Worm (Caenorhabditis elegans) whole organism, L3 larva: ENCODE measurements around the gene F33C8.4.
A peak's percentile ranks its signal among the peaks of the same experiment; 100 is the strongest.

Experiments used
- R02D3.7 ChIP-seq: fragments of 150-350 bp; optimal IDR thresholded peaks from 2 replicates; lab custom pipeline; 2014; ENCODE audit warnings: missing biosample characterization, missing genetic modification characterization
- ZK546.5 ChIP-seq: sonication (generic microtip); optimal IDR thresholded peaks from 2 replicates; lab custom pipeline; 2017; ENCODE audit warnings: missing biosample characterization, missing genetic modification characterization
- ceh-16 ChIP-seq: sonication (generic microtip); optimal IDR thresholded peaks from 2 replicates; lab custom pipeline; 2017; ENCODE audit warnings: missing biosample characterization, missing genetic modification characterization
- ceh-28 ChIP-seq: fragments of 150-350 bp; optimal IDR thresholded peaks from 2 replicates; lab custom pipeline; 2014; ENCODE audit warnings: missing biosample characterization, missing genetic modification reagents, missing genetic modification characterization
- ceh-82 ChIP-seq: fragments of 150-350 bp; optimal IDR thresholded peaks from 2 replicates; lab custom pipeline; 2014; ENCODE audit warnings: missing biosample characterization, missing genetic modification characterization
- ceh-9 ChIP-seq: sonication (generic microtip); optimal IDR thresholded peaks from 2 replicates; lab custom pipeline; 2018; ENCODE audit warnings: missing biosample characterization, missing genetic modification characterization
- daf-12 ChIP-seq: fragments of 150-350 bp; optimal IDR thresholded peaks from 2 replicates; lab custom pipeline; 2014; ENCODE audit warnings: missing biosample characterization, missing genetic modification reagents, missing genetic modification characterization
- egl-27 ChIP-seq: sonication (generic microtip); optimal IDR thresholded peaks from 4 replicates; lab custom pipeline; 2017; ENCODE audit warnings: missing biosample characterization, missing genetic modification reagents, missing genetic modification characterization
- egl-5 ChIP-seq: fragments of 150-350 bp; optimal IDR thresholded peaks from 2 replicates; lab custom pipeline; 2017; ENCODE audit warnings: missing biosample characterization, missing genetic modification reagents, missing genetic modification characterization, inconsistent platforms
- elt-1 ChIP-seq: fragments of 150-350 bp; optimal IDR thresholded peaks from 2 replicates; lab custom pipeline; 2014; ENCODE audit warnings: missing biosample characterization, missing genetic modification characterization
- elt-2 ChIP-seq: sonication (generic microtip); optimal IDR thresholded peaks from 2 replicates; lab custom pipeline; 2016; ENCODE audit warnings: missing genetic modification reagents, mild to moderate bottlenecking, missing genetic modification characterization, missing compliant biosample characterization
- elt-3 ChIP-seq, 3 experiments: fragments of 150-350 bp in 1 of 3; sonication (generic microtip) in 2 of 3; optimal IDR thresholded peaks; 2 replicates in 2 of 3; 4 replicates in 1 of 3; lab custom pipeline; 2014 to 2017; ENCODE audit warnings: missing biosample characterization in 3 of 3, missing genetic modification characterization in 3 of 3
- eor-1 ChIP-seq, 2 experiments: fragments of 150-350 bp; optimal IDR thresholded peaks; 2 replicates each; lab custom pipeline; 2014 to 2018; ENCODE audit warnings: missing biosample characterization in 2 of 2, missing genetic modification characterization in 2 of 2
- fkh-10 ChIP-seq: sonication (generic microtip); optimal IDR thresholded peaks from 2 replicates; lab custom pipeline; 2017; ENCODE audit warnings: missing biosample characterization, missing genetic modification reagents, missing genetic modification characterization
- fkh-2 ChIP-seq: fragments of 150-350 bp; optimal IDR thresholded peaks from 2 replicates; lab custom pipeline; 2014; ENCODE audit warnings: missing biosample characterization, missing genetic modification reagents, missing genetic modification characterization
- fos-1 ChIP-seq: fragments of 150-350 bp; optimal IDR thresholded peaks from 2 replicates; lab custom pipeline; 2014; ENCODE audit warnings: missing biosample characterization, missing genetic modification characterization
- hmg-11 ChIP-seq: sonication (generic microtip); optimal IDR thresholded peaks from 2 replicates; lab custom pipeline; 2016; ENCODE audit warnings: missing genetic modification characterization, missing compliant biosample characterization
- jun-1 ChIP-seq: fragments of 150-350 bp; optimal IDR thresholded peaks from 2 replicates; lab custom pipeline; 2014; ENCODE audit warnings: missing biosample characterization, missing genetic modification reagents, missing genetic modification characterization
- lin-15B ChIP-seq: fragments of 150-350 bp; optimal IDR thresholded peaks from 2 replicates; lab custom pipeline; 2014; ENCODE audit warnings: missing biosample characterization, missing genetic modification characterization
- lin-39 ChIP-seq: fragments of 150-350 bp; optimal IDR thresholded peaks from 2 replicates; lab custom pipeline; 2018; ENCODE audit warnings: missing biosample characterization, missing genetic modification reagents, missing genetic modification characterization
- lsy-12 ChIP-seq: sonication (generic microtip); optimal IDR thresholded peaks from 2 replicates; lab custom pipeline; 2016; ENCODE audit warnings: mild to moderate bottlenecking, missing genetic modification characterization, missing compliant biosample characterization
- mdl-1 ChIP-seq: fragments of 150-350 bp; optimal IDR thresholded peaks from 2 replicates; lab custom pipeline; 2014; ENCODE audit warnings: missing biosample characterization, missing genetic modification characterization
- mml-1 ChIP-seq: fragments of 150-350 bp; sonication (generic microtip); optimal IDR thresholded peaks from 3 replicates; lab custom pipeline; 2014; ENCODE audit warnings: missing biosample characterization, missing genetic modification characterization
- nfya-1 ChIP-seq: sonication (generic microtip); optimal IDR thresholded peaks from 2 replicates; lab custom pipeline; 2017; ENCODE audit warnings: missing genetic modification characterization, mild to moderate bottlenecking, missing compliant biosample characterization, antibody characterized with exemption, moderate library complexity; ENCODE audit not compliant: insufficient read depth
- nhr-11 ChIP-seq: fragments of 150-350 bp; optimal IDR thresholded peaks from 2 replicates; lab custom pipeline; 2014; ENCODE audit warnings: missing biosample characterization, missing genetic modification characterization
- nhr-12 ChIP-seq: fragments of 150-350 bp; optimal IDR thresholded peaks from 2 replicates; lab custom pipeline; 2014; ENCODE audit warnings: missing biosample characterization, missing genetic modification characterization
- nhr-23 ChIP-seq: fragments of 150-350 bp; optimal IDR thresholded peaks from 2 replicates; lab custom pipeline; 2014; ENCODE audit warnings: missing biosample characterization, missing genetic modification reagents, missing genetic modification characterization
- nhr-237 ChIP-seq: fragments of 150-350 bp; optimal IDR thresholded peaks from 2 replicates; lab custom pipeline; 2014; ENCODE audit warnings: missing biosample characterization, missing genetic modification characterization
- nhr-25 ChIP-seq: sonication (generic microtip); optimal IDR thresholded peaks from 2 replicates; lab custom pipeline; 2017; ENCODE audit warnings: missing biosample characterization, missing genetic modification characterization
- nhr-28 ChIP-seq: fragments of 150-350 bp; optimal IDR thresholded peaks from 2 replicates; lab custom pipeline; 2014; ENCODE audit warnings: missing biosample characterization, missing genetic modification characterization
- nhr-43 ChIP-seq: sonication (generic microtip); optimal IDR thresholded peaks from 2 replicates; lab custom pipeline; 2016; ENCODE audit warnings: mild to moderate bottlenecking, missing genetic modification characterization, missing compliant biosample characterization; ENCODE audit not compliant: poor library complexity, severe bottlenecking
- nhr-67 ChIP-seq: fragments of 150-350 bp; optimal IDR thresholded peaks from 2 replicates; lab custom pipeline; 2014; ENCODE audit warnings: missing biosample characterization, missing genetic modification characterization
- nhr-76 ChIP-seq: fragments of 150-350 bp; sonication (generic microtip); optimal IDR thresholded peaks from 5 replicates; lab custom pipeline; 2014; ENCODE audit warnings: missing biosample characterization, missing genetic modification characterization
- nhr-77 ChIP-seq: fragments of 150-350 bp; optimal IDR thresholded peaks from 2 replicates; lab custom pipeline; 2014; ENCODE audit warnings: missing biosample characterization, missing genetic modification characterization
- pha-4 ChIP-seq: fragments of 150-350 bp; optimal IDR thresholded peaks from 2 replicates; lab custom pipeline; 2014; ENCODE audit warnings: missing biosample characterization, missing genetic modification reagents, missing genetic modification characterization
- pqm-1 ChIP-seq: fragments of 150-350 bp; optimal IDR thresholded peaks from 2 replicates; lab custom pipeline; 2017; ENCODE audit warnings: missing biosample characterization, missing genetic modification characterization, inconsistent platforms
- skn-1 ChIP-seq: fragments of 150-350 bp; optimal IDR thresholded peaks from 2 replicates; lab custom pipeline; 2014; ENCODE audit warnings: missing biosample characterization, missing genetic modification characterization
- snpc-4 ChIP-seq: fragments of 150-350 bp; optimal IDR thresholded peaks from 2 replicates; lab custom pipeline; 2014; ENCODE audit warnings: missing biosample characterization, missing genetic modification characterization
- tbx-2 ChIP-seq: sonication (generic microtip); optimal IDR thresholded peaks from 2 replicates; lab custom pipeline; 2016; ENCODE audit warnings: mild to moderate bottlenecking, missing genetic modification characterization, missing compliant biosample characterization
- unc-62 ChIP-seq: fragments of 150-350 bp; sonication (generic microtip); optimal IDR thresholded peaks from 4 replicates; lab custom pipeline; 2014; ENCODE audit warnings: missing biosample characterization, missing genetic modification reagents, missing genetic modification characterization
- zag-1 ChIP-seq: fragments of 150-350 bp; optimal IDR thresholded peaks from 2 replicates; lab custom pipeline; 2014; ENCODE audit warnings: missing biosample characterization, missing genetic modification characterization
- ztf-11 ChIP-seq: fragments of 150-350 bp; optimal IDR thresholded peaks from 2 replicates; lab custom pipeline; 2014; ENCODE audit warnings: missing biosample characterization, missing genetic modification characterization
- ztf-4 ChIP-seq: fragments of 150-350 bp; optimal IDR thresholded peaks from 2 replicates; lab custom pipeline; 2014; ENCODE audit warnings: missing biosample characterization, missing genetic modification characterization

The F33C8.4 gene

DNA sequence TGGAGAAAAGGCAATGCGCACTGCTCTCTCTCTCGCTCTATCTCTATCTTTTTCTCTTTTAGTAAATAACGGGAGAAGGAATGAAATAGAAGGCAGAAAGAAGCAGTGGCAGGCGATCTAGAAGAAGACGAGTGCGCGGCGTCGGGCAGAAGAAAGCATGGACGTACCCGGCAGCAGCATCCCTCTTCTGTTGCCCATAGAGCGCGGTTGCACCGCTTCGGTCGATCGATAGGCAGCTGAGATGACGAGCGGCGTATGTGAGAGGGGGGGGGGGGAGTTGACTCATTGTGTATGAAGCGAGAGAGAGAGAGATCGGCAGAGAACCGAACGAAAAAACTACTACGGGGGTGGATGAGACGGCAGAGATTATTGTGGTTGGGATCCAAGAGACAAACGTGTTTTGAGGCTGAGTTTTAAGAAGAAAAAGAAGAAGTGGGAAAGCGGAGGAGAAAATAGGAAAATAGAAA lies 23.9 kb upstream of the F33C8.4 start (continued):
- TF ChIP-seq ztf-11 (tag; lab: Kevin White, UChicago) (no peak), nhr-12 (no peak), lsy-12 (tag; lab: Kevin White, UChicago) (peak; percentile 89), snpc-4 (tag; lab: Kevin White, UChicago) (peak; percentile 90), nfya-1 (tag; lab: Kevin White, UChicago) (peak; percentile 95), elt-3 (tag; optimal IDR thresholded peaks at IDR 0.05; lab: Kevin White, UChicago) (peak in 1 of 3 experiments; percentile 80), pha-4 (tag; lab: Kevin White, UChicago) (peak; percentile 88)

DNA sequence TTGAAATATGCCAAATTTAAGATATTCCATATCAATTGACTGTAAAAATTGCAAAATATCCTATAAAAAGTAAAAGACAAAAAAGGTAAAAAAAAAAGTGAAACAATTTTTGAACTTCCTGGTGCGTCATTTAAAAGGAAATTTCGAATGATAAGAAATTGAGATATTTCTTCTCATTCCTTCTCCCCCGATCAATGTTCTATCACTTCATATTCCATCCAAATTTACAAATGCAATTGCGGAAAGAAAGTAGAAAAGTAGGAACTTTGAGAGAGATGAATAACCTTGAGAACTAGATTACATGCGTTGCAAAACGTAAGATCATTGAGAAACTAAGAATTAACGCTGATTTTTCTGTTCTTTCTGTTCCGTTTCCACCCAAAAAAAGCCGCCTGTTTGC lies 22.5 kb upstream of the F33C8.4 start:
- peak; percentile 59 for TF ChIP-seq nhr-25 (tag; lab: Kevin White, UChicago)
- no peak for TF ChIP-seq nhr-43
- TF ChIP-seq ceh-28 = peak; percentile 14

DNA sequence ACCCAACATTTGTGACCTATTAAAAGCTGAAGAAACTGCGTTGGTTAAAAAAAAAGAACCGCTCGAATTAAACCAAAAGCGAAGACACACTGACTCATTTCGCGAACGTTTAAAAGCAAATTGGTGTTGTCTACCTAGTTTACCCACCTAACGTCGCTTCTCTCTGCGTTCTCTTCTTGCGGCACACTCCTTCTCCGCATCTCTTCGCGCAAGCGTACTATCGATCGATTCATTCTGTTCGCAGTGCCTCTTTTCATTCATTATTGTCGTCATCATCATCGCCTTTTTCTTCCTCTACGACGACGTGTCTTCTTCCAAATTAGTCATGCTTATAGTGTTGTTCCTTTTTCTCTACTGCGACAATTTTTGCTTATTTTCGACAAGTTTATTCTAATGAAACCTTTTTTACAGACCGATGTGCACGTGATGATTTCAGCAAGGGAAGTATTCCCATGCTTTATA lies 20.9 kb upstream of the F33C8.4 start, which contains the start of gene atrn-1:
TSS of gene atrn-1 (plus strand) at position 412 of the 462 bp plus-strand sequence.
- TF ChIP-seq fkh-10 (GFP tag; lab: Kevin White, UChicago) (no peak), skn-1 (tag; lab: Kevin White, UChicago) (no peak), fkh-2 (tag; lab: Kevin White, UChicago) (no peak), ztf-11 (tag; lab: Kevin White, UChicago) (no peak), nhr-77 (no peak), lin-15B (no peak), ZK546.5 (tag; lab: Kevin White, UChicago) (no peak), nhr-23 (peak; percentile 43), mdl-1 (no peak), nhr-12 (no peak), ceh-16 (no peak), nhr-67 (tag; lab: Kevin White, UChicago) (no peak), ceh-28 (peak; percentile 49), nhr-28 (tag; lab: Kevin White, UChicago) (no peak), pqm-1 (tag; lab: Kevin White, UChicago) (no peak), egl-27 (tag; lab: Kevin White, UChicago) (no peak), fos-1 (tag; lab: Kevin White, UChicago) (peak; percentile 34), nhr-11 (no peak), snpc-4 (tag; lab: Kevin White, UChicago) (no peak), unc-62 (GFP tag; lab: Kevin White, UChicago) (no peak), elt-1 (tag; lab: Kevin White, UChicago) (no peak), nfya-1 (tag; lab: Kevin White, UChicago) (no peak), ztf-4 (tag; lab: Kevin White, UChicago) (no peak), nhr-237 (tag; lab: Kevin White, UChicago) (no peak), nhr-43 (no peak), zag-1 (tag; lab: Kevin White, UChicago) (no peak), R02D3.7 (no peak), elt-3 (tag; optimal IDR thresholded peaks at IDR 0.05; lab: Kevin White, UChicago) (no peak), ceh-82 (no peak), pha-4 (tag; lab: Kevin White, UChicago) (peak; percentile 44), elt-2 (tag; lab: Kevin White, UChicago) (no peak), jun-1 (tag; lab: Kevin White, UChicago) (no peak), egl-5 (no peak), ceh-9 (tag; lab: Kevin White, UChicago) (no peak), eor-1 (tag; optimal IDR thresholded peaks at IDR 0.05; lab: Kevin White, UChicago) (no peak), lin-39 (tag; lab: Kevin White, UChicago) (no peak), nhr-76 (tag; lab: Kevin White, UChicago) (no peak), tbx-2 (no peak), hmg-11 (tag; lab: Kevin White, UChicago) (peak; percentile 71), daf-12 (tag; lab: Kevin White, UChicago) (no peak), nhr-25 (tag; lab: Kevin White, UChicago) (peak; percentile 64), lsy-12 (tag; lab: Kevin White, UChicago) (no peak), mml-1 (tag; lab: Kevin White, UChicago) (no peak)
